Fruit fly (Drosophila melanogaster) whole organism, wandering third instar larva: ENCODE data around the gene CG8509.

Experiments used
- CG32264 ChIP-seq: fragments of 200-800 bp; sonication (Bioruptor generic); optimal IDR thresholded peaks from 2 replicates; lab custom pipeline; 2016; ENCODE audit warnings: missing biosample characterization, missing genetic modification characterization
- CG9705 ChIP-seq: fragments of 200-800 bp; sonication (Bioruptor generic); optimal IDR thresholded peaks from 2 replicates; lab custom pipeline; 2018; ENCODE audit warnings: missing biosample characterization, mild to moderate bottlenecking, missing genetic modification characterization
- Dfd ChIP-seq: fragments of >200 bp; optimal IDR thresholded peaks from 2 replicates; lab custom pipeline; 2017; ENCODE audit warnings: missing biosample characterization, missing genetic modification characterization
- Dif ChIP-seq: fragments of 200-275, 200-300 bp; sonication (Bioruptor generic); optimal IDR thresholded peaks from 2 replicates; lab custom pipeline; 2018; ENCODE audit warnings: missing biosample characterization, missing genetic modification characterization; ENCODE audit not compliant: partially characterized antibody
- GATAd ChIP-seq: sonication (Bioruptor generic); optimal IDR thresholded peaks from 2 replicates; lab custom pipeline; 2016; ENCODE audit warnings: missing biosample characterization, missing genetic modification characterization
- HLH106 ChIP-seq: fragments of 200-800 bp; optimal IDR thresholded peaks from 3 replicates; lab custom pipeline; 2019; ENCODE audit warnings: missing biosample characterization, mild to moderate bottlenecking, missing genetic modification characterization, moderate library complexity
- Hr83 ChIP-seq: fragments of 200-300 bp; sonication (Bioruptor generic); optimal IDR thresholded peaks from 2 replicates; lab custom pipeline; 2016; ENCODE audit warnings: missing biosample characterization, mild to moderate bottlenecking, missing genetic modification characterization, moderate library complexity; ENCODE audit not compliant: poor library complexity, severe bottlenecking
- Jra ChIP-seq: sonication (Bioruptor generic); optimal IDR thresholded peaks from 2 replicates; lab custom pipeline; 2016; ENCODE audit warnings: missing biosample characterization, missing genetic modification characterization
- Mio ChIP-seq: sonication (Bioruptor generic); optimal IDR thresholded peaks from 2 replicates; lab custom pipeline; 2016; ENCODE audit warnings: missing biosample characterization, missing genetic modification characterization
- Myc ChIP-seq: fragments of >200 bp; optimal IDR thresholded peaks from 2 replicates; lab custom pipeline; 2017
- N ChIP-seq: fragments of >200 bp; optimal IDR thresholded peaks from 2 replicates; lab custom pipeline; 2018; ENCODE audit warnings: missing biosample characterization, missing external identifiers, missing genetic modification characterization
- OdsH ChIP-seq: fragments of 200-800 bp; sonication (Bioruptor generic); optimal IDR thresholded peaks from 2 replicates; lab custom pipeline; 2016; ENCODE audit warnings: missing biosample characterization, mild to moderate bottlenecking, missing genetic modification characterization
- Rel ChIP-seq, 2 experiments: fragments of 200-800 bp; sonication (Bioruptor generic) in 1 of 2; optimal IDR thresholded peaks; 2 replicates in 1 of 2; 3 replicates in 1 of 2; lab custom pipeline; 2016 to 2019; ENCODE audit warnings: mild to moderate bottlenecking in 2 of 2, missing biosample characterization in 2 of 2, missing genetic modification characterization in 2 of 2, moderate library complexity in 1 of 2
- Vsx2 ChIP-seq: fragments of 200-300, 225-300 bp; sonication (Bioruptor generic); optimal IDR thresholded peaks from 2 replicates; lab custom pipeline; 2018; ENCODE audit warnings: missing biosample characterization, missing genetic modification characterization; ENCODE audit not compliant: partially characterized antibody
- br ChIP-seq: fragments of 200-800 bp; sonication (Bioruptor generic); optimal IDR thresholded peaks from 2 replicates; lab custom pipeline; 2016; ENCODE audit warnings: missing biosample characterization, missing genetic modification characterization
- dl ChIP-seq, 2 experiments: fragments of 175-275, 200-275 bp in 1 of 2; fragments of 200-275 bp in 1 of 2; sonication (Bioruptor generic); optimal IDR thresholded peaks; lab custom pipeline; 2018; ENCODE audit warnings: mild to moderate bottlenecking in 2 of 2, missing biosample characterization in 2 of 2, missing genetic modification characterization in 2 of 2, moderate library complexity in 2 of 2; ENCODE audit not compliant: partially characterized antibody in 2 of 2, insufficient read depth in 1 of 2
- dmrt93B ChIP-seq: fragments of 200-800 bp; sonication (Bioruptor generic); optimal IDR thresholded peaks from 2 replicates; lab custom pipeline; 2018; ENCODE audit warnings: missing biosample characterization, mild to moderate bottlenecking, missing genetic modification characterization
- dsf ChIP-seq: sonication (Bioruptor generic); optimal IDR thresholded peaks from 2 replicates; lab custom pipeline; 2016; ENCODE audit warnings: missing biosample characterization, missing genetic modification characterization, borderline replicate concordance
- foxo ChIP-seq, 2 experiments: fragments of 200-800 bp; sonication (Bioruptor generic); optimal IDR thresholded peaks; 2 replicates in 1 of 2; 3 replicates in 1 of 2; lab custom pipeline; 2016 to 2017; ENCODE audit warnings: missing biosample characterization in 2 of 2, missing genetic modification characterization in 2 of 2
- fru ChIP-seq: fragments of 200-800 bp; sonication (Bioruptor generic); optimal IDR thresholded peaks from 3 replicates; lab custom pipeline; 2016; ENCODE audit warnings: missing biosample characterization, mild to moderate bottlenecking, missing genetic modification characterization
- rgr ChIP-seq: fragments of 200-800 bp; sonication (Bioruptor generic); optimal IDR thresholded peaks from 3 replicates; lab custom pipeline; 2016; ENCODE audit warnings: missing biosample characterization, mild to moderate bottlenecking, missing genetic modification characterization
- sage ChIP-seq: fragments of 200-800 bp; sonication (Bioruptor generic); optimal IDR thresholded peaks from 2 replicates; lab custom pipeline; 2016; ENCODE audit warnings: missing biosample characterization, mild to moderate bottlenecking, missing genetic modification characterization
- sv ChIP-seq: fragments of 200-800 bp; sonication (Bioruptor generic); optimal IDR thresholded peaks from 3 replicates; lab custom pipeline; 2016; ENCODE audit warnings: missing biosample characterization, missing genetic modification characterization
- tai ChIP-seq: sonication (Bioruptor generic); optimal IDR thresholded peaks from 2 replicates; lab custom pipeline; 2016; ENCODE audit warnings: missing biosample characterization, missing genetic modification characterization
- usp ChIP-seq: fragments of >200 bp; optimal IDR thresholded peaks from 2 replicates; lab custom pipeline; 2017; ENCODE audit warnings: missing biosample characterization, missing genetic modification characterization
- woc ChIP-seq: sonication (Bioruptor generic); optimal IDR thresholded peaks from 2 replicates; lab custom pipeline; 2016; ENCODE audit warnings: missing biosample characterization, mild to moderate bottlenecking, missing genetic modification characterization

The CG8509 gene

dm6 chrX:15816905-15817304 lies 7.5 kb downstream of the CG8509 start:
- no peak for TF ChIP-seq Myc (lab: Kevin White, UChicago)
- no peak for TF ChIP-seq Jra (GFP tag; lab: Kevin White, UChicago)
- TF ChIP-seq tai (GFP tag; lab: Kevin White, UChicago): no peak
- peak; percentile 36 for TF ChIP-seq Dfd (GFP tag; lab: Kevin White, UChicago)

dm6 chrX:15817823-15818222 lies 8.5 kb downstream of the CG8509 start:
- TF ChIP-seq fru (GFP tag; lab: Kevin White, UChicago) (no peak), Vsx2 (GFP tag; lab: Kevin White, UChicago) (no peak)

- TF ChIP-seq tai (GFP tag; lab: Kevin White, UChicago) (no peak), sage (GFP tag; lab: Kevin White, UChicago) (no peak), GATAd (no peak), woc (GFP tag; lab: Kevin White, UChicago) (peak; percentile 34), CG9705 (GFP tag; lab: Kevin White, UChicago) (no peak), foxo (GFP tag; optimal IDR thresholded peaks at IDR 0.05; lab: Kevin White, UChicago) (peak in 1 of 2 experiments; percentile 20), Hr83 (GFP tag; lab: Kevin White, UChicago) (no peak), usp (GFP tag; lab: Kevin White, UChicago) (no peak), OdsH (GFP tag; lab: Kevin White, UChicago) (no peak), dl (GFP tag; optimal IDR thresholded peaks at IDR 0.05; lab: Kevin White, UChicago; ENCODE audit: insufficient read depth in 1 of 2, partially characterized antibody in 2 of 2) (no peak), br (no peak), CG32264 (no peak), dmrt93B (GFP tag; lab: Kevin White, UChicago) (no peak), fru (GFP tag; lab: Kevin White, UChicago) (no peak), HLH106 (tag; lab: Kevin White, UChicago) (peak; percentile 5), Vsx2 (GFP tag; lab: Kevin White, UChicago) (no peak), Rel (GFP tag; optimal IDR thresholded peaks at IDR 0.05; lab: Kevin White, UChicago) (no peak), Rel (tag; optimal IDR thresholded peaks at IDR 0.05; lab: Kevin White, UChicago) (no peak), Jra (GFP tag; lab: Kevin White, UChicago) (no peak), Mio (GFP tag; lab: Kevin White, UChicago) (no peak)
- TF ChIP-seq, all 38 proteins: peak for 3
These were observed 9.3 kb downstream of the CG8509 start for dm6 chrX:15818608-15819184.

dm6 chrX:15822363-15822762 lies 13.0 kb downstream of the CG8509 start:
- TF ChIP-seq dl (GFP tag; optimal IDR thresholded peaks at IDR 0.05; lab: Kevin White, UChicago; ENCODE audit: insufficient read depth in 1 of 2, partially characterized antibody in 2 of 2) (no peak), Mio (GFP tag; lab: Kevin White, UChicago) (no peak), Dif (GFP tag; lab: Kevin White, UChicago) (no peak), CG9705 (GFP tag; lab: Kevin White, UChicago) (no peak), Hr83 (GFP tag; lab: Kevin White, UChicago) (no peak), CG32264 (no peak), Myc (lab: Kevin White, UChicago) (no peak), N (GFP tag; lab: Kevin White, UChicago) (no peak), foxo (GFP tag; optimal IDR thresholded peaks at IDR 0.05; lab: Kevin White, UChicago) (no peak), dsf (no peak), rgr (GFP tag; lab: Kevin White, UChicago) (no peak), Vsx2 (GFP tag; lab: Kevin White, UChicago) (no peak), br (no peak)
- TF ChIP-seq, all 38 proteins: peak for 0

- TF ChIP-seq HLH106 (tag; lab: Kevin White, UChicago) (no peak), usp (GFP tag; lab: Kevin White, UChicago) (no peak), sv (GFP tag; lab: Kevin White, UChicago) (no peak), N (GFP tag; lab: Kevin White, UChicago) (no peak), Jra (GFP tag; lab: Kevin White, UChicago) (no peak)
These were observed 24.6 kb downstream of the CG8509 start for dm6 chrX:15833957-15834356.
